Worm (Caenorhabditis elegans): ENCODE data around the gene srw-43.

ce11 chrV:16735518-16735917 is 49.7 kb downstream of the srw-43 start, which contains the start of the genes clec-38 and clec-34:
- TF ChIP-seq unc-30 (tag; optimal IDR thresholded peaks at IDR 0.05) (no peak), fkh-8 (tag; optimal IDR thresholded peaks at IDR 0.05) (no peak), lsy-2 (tag; optimal IDR thresholded peaks at IDR 0.05) (no peak), jun-1 (tag; optimal IDR thresholded peaks at IDR 0.05) (no peak), rnt-1 (tag; optimal IDR thresholded peaks at IDR 0.05) (no peak), hlh-4 (tag; optimal IDR thresholded peaks at IDR 0.05) (no peak)

Measured in whole organism, L1 larva.